Worm (Caenorhabditis elegans) whole organism, young adult: ENCODE results near the gene Y56A3A.2.

Experiments used
- B0261.1 ChIP-seq: sonication (generic microtip); optimal IDR thresholded peaks from 2 replicates; lab custom pipeline; 2016; ENCODE audit warnings: mild to moderate bottlenecking, missing genetic modification characterization, moderate library complexity, missing compliant biosample characterization
- B0336.3 ChIP-seq: fragments of 200-800 bp; sonication (Bioruptor generic); IDR thresholded peaks from 2 replicates; pipeline ENCODE4 v1.3.6; 2022; ENCODE audit warnings: missing genetic modification characterization, missing compliant biosample characterization
- C06A6.2 ChIP-seq: fragments of 200-800 bp; sonication (Bioruptor generic); conservative IDR thresholded peaks from 2 replicates; pipeline ENCODE4 v1.3.6; 2022; ENCODE audit warnings: missing genetic modification characterization, missing compliant biosample characterization
- F10E7.11 ChIP-seq: sonication (generic microtip); optimal IDR thresholded peaks from 2 replicates; lab custom pipeline; 2017; ENCODE audit warnings: mild to moderate bottlenecking, missing genetic modification characterization, moderate library complexity, missing compliant biosample characterization
- F23B12.7 ChIP-seq: sonication (generic microtip); optimal IDR thresholded peaks from 2 replicates; lab custom pipeline; 2017; ENCODE audit warnings: missing genetic modification characterization, mild to moderate bottlenecking, missing compliant biosample characterization, antibody characterized with exemption, moderate library complexity; ENCODE audit not compliant: insufficient read depth
- F37B4.10 ChIP-seq: fragments of 200-800 bp; sonication (Bioruptor generic); IDR thresholded peaks from 2 replicates; pipeline ENCODE4 v1.3.6; 2022; ENCODE audit warnings: missing genetic modification characterization, missing compliant biosample characterization
- F39B2.1 ChIP-seq: fragments of 200-800 bp; sonication (Bioruptor generic); IDR thresholded peaks from 2 replicates; pipeline ENCODE4 v1.3.6; 2022; ENCODE audit warnings: missing genetic modification reagents, missing genetic modification characterization, missing compliant biosample characterization
- F55B11.4 ChIP-seq: sonication (generic microtip); optimal IDR thresholded peaks from 2 replicates; lab custom pipeline; 2016; ENCODE audit warnings: missing compliant biosample characterization, missing genetic modification characterization, borderline replicate concordance; ENCODE audit not compliant: insufficient read depth
- F57C9.4 ChIP-seq: sonication (generic microtip); optimal IDR thresholded peaks from 2 replicates; lab custom pipeline; 2017; ENCODE audit warnings: mild to moderate bottlenecking, missing genetic modification characterization, missing compliant biosample characterization
- T07F8.4 ChIP-seq: sonication (generic microtip); optimal IDR thresholded peaks from 2 replicates; lab custom pipeline; 2016; ENCODE audit warnings: mild to moderate bottlenecking, missing genetic modification characterization, moderate library complexity, missing compliant biosample characterization
- ZK185.1 ChIP-seq: sonication (generic microtip); optimal IDR thresholded peaks from 2 replicates; lab custom pipeline; 2016; ENCODE audit warnings: mild to moderate bottlenecking, missing genetic modification characterization, missing compliant biosample characterization; ENCODE audit not compliant: poor library complexity, severe bottlenecking
- cebp-1 ChIP-seq, 2 experiments: fragments of 200-800 bp in 1 of 2; sonication (Bioruptor generic) in 1 of 2; sonication (generic microtip) in 1 of 2; IDR thresholded peaks in 1 of 2; optimal IDR thresholded peaks in 1 of 2; 2 replicates each; pipeline versions ENCODE4 v1.3.6 to Lab custom; 2017 to 2022; ENCODE audit warnings: missing compliant biosample characterization in 2 of 2, missing genetic modification characterization in 2 of 2, mild to moderate bottlenecking in 1 of 2, missing genetic modification reagents in 1 of 2, moderate library complexity in 1 of 2
- ceh-79 ChIP-seq: sonication (generic microtip); optimal IDR thresholded peaks from 2 replicates; lab custom pipeline; 2017; ENCODE audit warnings: mild to moderate bottlenecking, missing genetic modification characterization, missing compliant biosample characterization
- ceh-91 ChIP-seq: fragments of 200-800 bp; sonication (Bioruptor generic); IDR thresholded peaks from 2 replicates; pipeline ENCODE4 v1.3.6; 2022; ENCODE audit warnings: missing genetic modification reagents, missing genetic modification characterization, missing compliant biosample characterization
- chd-7 ChIP-seq: sonication (generic microtip); optimal IDR thresholded peaks from 2 replicates; lab custom pipeline; 2016; ENCODE audit warnings: mild to moderate bottlenecking, missing genetic modification characterization, moderate library complexity, missing compliant biosample characterization
- efl-1 ChIP-seq: fragments of 150-350 bp; optimal IDR thresholded peaks from 2 replicates; lab custom pipeline; 2014; ENCODE audit warnings: missing biosample characterization, missing genetic modification reagents, missing genetic modification characterization
- egl-18 ChIP-seq: fragments of 200-800 bp; sonication (Bioruptor generic); IDR thresholded peaks from 2 replicates; pipeline ENCODE4 v1.3.6; 2022; ENCODE audit warnings: missing genetic modification reagents, missing genetic modification characterization, missing compliant biosample characterization
- egl-44 ChIP-seq: fragments of 200-800 bp; sonication (Bioruptor generic); IDR thresholded peaks from 2 replicates; pipeline ENCODE4 v1.3.6; 2022; ENCODE audit warnings: missing genetic modification reagents, missing genetic modification characterization, missing compliant biosample characterization
- ekl-4 ChIP-seq: fragments of 200-800 bp; sonication (Bioruptor generic); IDR thresholded peaks from 2 replicates; pipeline ENCODE4 v1.3.6; 2022; ENCODE audit warnings: missing genetic modification reagents, missing genetic modification characterization, missing compliant biosample characterization
- gei-17 ChIP-seq: fragments of 200-800 bp; sonication (Bioruptor generic); optimal IDR thresholded peaks from 2 replicates; lab custom pipeline; 2018; ENCODE audit warnings: mild to moderate bottlenecking, missing genetic modification characterization, missing compliant biosample characterization
- hlh-12 ChIP-seq: sonication (generic microtip); optimal IDR thresholded peaks from 2 replicates; lab custom pipeline; 2016; ENCODE audit warnings: missing genetic modification characterization, missing compliant biosample characterization
- let-526 ChIP-seq: fragments of 200-800 bp; sonication (Bioruptor generic); IDR thresholded peaks from 2 replicates; pipeline ENCODE4 v1.3.6; 2022; ENCODE audit warnings: missing genetic modification reagents, missing genetic modification characterization, missing compliant biosample characterization
- let-607 ChIP-seq, 2 experiments: fragments of 200-800 bp in 1 of 2; sonication (Bioruptor generic) in 1 of 2; sonication (generic microtip) in 1 of 2; optimal IDR thresholded peaks; 2 replicates each; lab custom pipeline; 2016 to 2018; ENCODE audit warnings: mild to moderate bottlenecking in 2 of 2, missing compliant biosample characterization in 2 of 2, missing genetic modification characterization in 2 of 2, moderate library complexity in 2 of 2, missing genotype in 1 of 2
- lin-26 ChIP-seq: fragments of 200-800 bp; sonication (Bioruptor generic); IDR thresholded peaks from 2 replicates; pipeline ENCODE4 v1.3.6; 2022; ENCODE audit warnings: missing genetic modification reagents, missing genetic modification characterization, missing compliant biosample characterization
- lin-35 ChIP-seq, 3 experiments: fragments of 150-350 bp in 2 of 3; sonication (generic microtip) in 1 of 3; optimal IDR thresholded peaks; 2 replicates each; lab custom pipeline; 2014 to 2018; ENCODE audit warnings: missing biosample characterization in 3 of 3, missing genetic modification characterization in 3 of 3, missing genetic modification reagents in 3 of 3
- lin-54 ChIP-seq: fragments of 200-800 bp; sonication (Bioruptor generic); optimal IDR thresholded peaks from 2 replicates; lab custom pipeline; 2018; ENCODE audit warnings: mild to moderate bottlenecking, missing genetic modification characterization, missing compliant biosample characterization
- lsl-1 ChIP-seq: fragments of 200-800 bp; sonication (Bioruptor generic); optimal IDR thresholded peaks from 2 replicates; lab custom pipeline; 2018; ENCODE audit warnings: mild to moderate bottlenecking, missing genetic modification characterization, moderate library complexity, missing compliant biosample characterization
- madf-3 ChIP-seq: fragments of 200-800 bp; sonication (Bioruptor generic); IDR thresholded peaks from 2 replicates; pipeline ENCODE4 v1.3.6; 2022; ENCODE audit warnings: missing genetic modification reagents, missing genetic modification characterization, missing compliant biosample characterization
- mes-4 ChIP-seq: sonication (generic microtip); optimal IDR thresholded peaks from 2 replicates; lab custom pipeline; 2016; ENCODE audit warnings: missing genotype, missing genetic modification characterization, missing compliant biosample characterization
- mxl-1 ChIP-seq: sonication (generic microtip); optimal IDR thresholded peaks from 2 replicates; lab custom pipeline; 2016; ENCODE audit warnings: missing genetic modification characterization, missing compliant biosample characterization
- nfya-2 ChIP-seq: fragments of 200-800 bp; sonication (Bioruptor generic); IDR thresholded peaks from 2 replicates; pipeline ENCODE4 v1.3.6; 2022; ENCODE audit warnings: missing genetic modification reagents, missing genetic modification characterization, missing compliant biosample characterization
- nhr-27 ChIP-seq: fragments of 200-800 bp; sonication (Bioruptor generic); optimal IDR thresholded peaks from 2 replicates; lab custom pipeline; 2018; ENCODE audit warnings: mild to moderate bottlenecking, missing genetic modification characterization, moderate library complexity, missing compliant biosample characterization
- nhr-80 ChIP-seq: sonication (generic microtip); optimal IDR thresholded peaks from 2 replicates; lab custom pipeline; 2016; ENCODE audit warnings: missing genetic modification characterization, missing compliant biosample characterization
- rcor-1 ChIP-seq: fragments of 200-800 bp; sonication (Bioruptor generic); IDR thresholded peaks from 2 replicates; pipeline ENCODE4 v1.3.6; 2022; ENCODE audit warnings: missing genetic modification reagents, missing genetic modification characterization, missing compliant biosample characterization
- rpc-1 ChIP-seq, 2 experiments: fragments of 150-350 bp in 1 of 2; sonication (generic microtip) in 1 of 2; optimal IDR thresholded peaks; 2 replicates each; lab custom pipeline; 2014 to 2018; ENCODE audit warnings: missing biosample characterization in 1 of 2, missing genetic modification characterization in 1 of 2, missing genetic modification reagents in 1 of 2, missing genotype in 1 of 2
- sdz-38 ChIP-seq: sonication (generic microtip); optimal IDR thresholded peaks from 2 replicates; lab custom pipeline; 2016; ENCODE audit warnings: missing genotype, missing genetic modification characterization, missing compliant biosample characterization
- snpc-1.3 ChIP-seq: sonication (generic microtip); optimal IDR thresholded peaks from 2 replicates; lab custom pipeline; 2017; ENCODE audit warnings: missing genetic modification characterization, mild to moderate bottlenecking, missing compliant biosample characterization, antibody characterized with exemption, moderate library complexity, missing genotype, missing genetic modification reagents; ENCODE audit not compliant: insufficient read depth
- snpc-3.4 ChIP-seq: sonication (generic microtip); optimal IDR thresholded peaks from 2 replicates; lab custom pipeline; 2017; ENCODE audit warnings: missing genetic modification characterization, mild to moderate bottlenecking, missing compliant biosample characterization, antibody characterized with exemption, moderate library complexity, missing genotype, missing genetic modification reagents
- snpc-4 ChIP-seq, 5 experiments: fragments of 150-350 bp in 1 of 5; sonication (generic microtip) in 4 of 5; optimal IDR thresholded peaks; 2 replicates each; lab custom pipeline; 2014 to 2018; ENCODE audit warnings: missing genetic modification characterization in 5 of 5, missing biosample characterization in 3 of 5, antibody characterized with exemption in 2 of 5, mild to moderate bottlenecking in 2 of 5, missing compliant biosample characterization in 2 of 5, missing genotype in 2 of 5, moderate library complexity in 2 of 5, missing genetic modification reagents in 1 of 5
- sptf-2 ChIP-seq: fragments of 200-800 bp; sonication (Bioruptor generic); optimal IDR thresholded peaks from 2 replicates; lab custom pipeline; 2018; ENCODE audit warnings: mild to moderate bottlenecking, missing genetic modification characterization, missing compliant biosample characterization
- tlf-1 ChIP-seq: fragments of 200-800 bp; sonication (Bioruptor generic); optimal IDR thresholded peaks from 2 replicates; lab custom pipeline; 2018; ENCODE audit warnings: mild to moderate bottlenecking, missing genetic modification characterization, missing compliant biosample characterization
- unc-62 ChIP-seq: fragments of 150-350 bp; optimal IDR thresholded peaks from 2 replicates; lab custom pipeline; 2014; ENCODE audit warnings: missing biosample characterization, missing genetic modification reagents, missing genetic modification characterization
- xnd-1 ChIP-seq: sonication (generic microtip); optimal IDR thresholded peaks from 2 replicates; lab custom pipeline; 2016; ENCODE audit warnings: missing genotype, missing genetic modification reagents, missing genetic modification characterization, missing compliant biosample characterization
- zfh-2 ChIP-seq: fragments of 200-800 bp; sonication (Bioruptor generic); conservative IDR thresholded peaks from 2 replicates; pipeline ENCODE4 v1.3.6; 2022; ENCODE audit warnings: missing genetic modification reagents, missing genetic modification characterization, missing compliant biosample characterization
- ztf-18 ChIP-seq: sonication (generic microtip); optimal IDR thresholded peaks from 2 replicates; lab custom pipeline; 2016; ENCODE audit warnings: missing genotype, mild to moderate bottlenecking, missing genetic modification characterization, missing compliant biosample characterization
- ztf-22 ChIP-seq: fragments of 200-800 bp; sonication (Bioruptor generic); optimal IDR thresholded peaks from 2 replicates; lab custom pipeline; 2018; ENCODE audit warnings: mild to moderate bottlenecking, missing genetic modification characterization, moderate library complexity, missing compliant biosample characterization
- ztf-26 ChIP-seq: sonication (generic microtip); optimal IDR thresholded peaks from 2 replicates; lab custom pipeline; 2017; ENCODE audit warnings: missing genetic modification characterization, missing compliant biosample characterization

The Y56A3A.2 gene

DNA sequence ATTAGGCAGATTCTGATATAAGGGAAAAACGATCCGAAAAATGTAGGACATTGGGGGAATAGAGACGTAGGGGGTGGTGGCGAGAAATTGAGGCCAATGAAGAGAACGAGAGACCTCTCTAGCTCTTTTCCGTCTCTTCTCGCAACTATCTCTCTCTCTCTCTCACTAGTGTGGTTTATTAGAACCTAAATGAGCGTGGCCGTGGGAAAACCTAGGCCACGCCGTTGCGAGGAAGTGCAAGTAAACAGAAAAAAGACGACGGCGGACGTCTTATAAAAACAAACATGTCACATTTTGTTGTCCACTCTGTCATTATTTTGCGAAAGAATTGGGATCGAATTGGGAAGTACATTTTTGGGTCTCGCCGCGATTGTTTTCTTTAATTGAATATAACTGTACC, 8.0 kb upstream of the Y56A3A.2 start (continued):
- TF ChIP-seq rcor-1 (GFP tag; lab: Robert Waterston, UW): no peak
- TF ChIP-seq lin-35 (GFP tag; optimal IDR thresholded peaks at IDR 0.05; lab: Kevin White, UChicago): peak in 1 of 3 experiments; percentile 55
- no peak for TF ChIP-seq mxl-1 (tag; lab: Kevin White, UChicago)
- no peak for TF ChIP-seq ekl-4
- no peak for TF ChIP-seq sptf-2 (GFP tag; lab: Kevin White, UChicago)
- TF ChIP-seq ceh-91 (GFP tag; lab: Robert Waterston, UW): no peak
- TF ChIP-seq ztf-18 (tag; lab: Kevin White, UChicago): no peak
- no peak for TF ChIP-seq tlf-1
- TF ChIP-seq nhr-27: no peak
- no peak for TF ChIP-seq mes-4 (tag; lab: Kevin White, UChicago)
- peak; percentile 14 to 16 for TF ChIP-seq let-607 (tag; optimal IDR thresholded peaks at IDR 0.05; lab: Kevin White, UChicago)
- TF ChIP-seq gei-17 (GFP tag; lab: Kevin White, UChicago): no peak
- TF ChIP-seq egl-18 (GFP tag; lab: Robert Waterston, UW): no peak
- TF ChIP-seq xnd-1 (tag; lab: Kevin White, UChicago): no peak
- no peak for TF ChIP-seq unc-62 (GFP tag; lab: Kevin White, UChicago)
- peak; percentile 50 for TF ChIP-seq snpc-4 (GFP tag; optimal IDR thresholded peaks at IDR 0.05; lab: Kevin White, UChicago)
- TF ChIP-seq snpc-4 (tag; optimal IDR thresholded peaks at IDR 0.05; lab: Kevin White, UChicago): peak; percentile 69 to 85 (median 79)
- no peak for TF ChIP-seq rpc-1 (optimal IDR thresholded peaks at IDR 0.05; lab: Kevin White, UChicago)
- TF ChIP-seq rpc-1 (tag; optimal IDR thresholded peaks at IDR 0.05; lab: Kevin White, UChicago): no peak
- no peak for TF ChIP-seq efl-1 (GFP tag; lab: Kevin White, UChicago)
- TF ChIP-seq zfh-2: peak; percentile 93
- TF ChIP-seq madf-3 (GFP tag; lab: Robert Waterston, UW): no peak
- TF ChIP-seq let-526: no peak
- no peak for TF ChIP-seq ztf-22 (GFP tag; lab: Kevin White, UChicago)
- TF ChIP-seq B0261.1: no peak
- TF ChIP-seq ceh-79 (tag; lab: Kevin White, UChicago): no peak
- TF ChIP-seq egl-44: no peak
- no peak for TF ChIP-seq F39B2.1 (GFP tag; lab: Robert Waterston, UW)
- no peak for TF ChIP-seq lsl-1
- no peak for TF ChIP-seq F10E7.11
- TF ChIP-seq sdz-38 (tag; lab: Kevin White, UChicago): no peak
- no peak for TF ChIP-seq nfya-2
- peak; percentile 29 for TF ChIP-seq F23B12.7
- no peak for TF ChIP-seq C06A6.2 (GFP tag; lab: Robert Waterston, UW)
- TF ChIP-seq nhr-80 (tag; lab: Kevin White, UChicago): peak; percentile 88
- TF ChIP-seq T07F8.4 (tag; lab: Kevin White, UChicago): no peak
- TF ChIP-seq cebp-1 (GFP tag; IDR thresholded peaks at IDR 0.05; lab: Robert Waterston, UW): peak; percentile 53; the same call in 1 of the 2 replicates
- TF ChIP-seq cebp-1 (tag; optimal IDR thresholded peaks at IDR 0.05; lab: Kevin White, UChicago): peak; percentile 78
- TF ChIP-seq F55B11.4 (tag; lab: Kevin White, UChicago): no peak
- 0 out of 2 replicates have a peak, but pooled peaks have one; percentile 16 for TF ChIP-seq B0336.3 (GFP tag; lab: Robert Waterston, UW)
- no peak for TF ChIP-seq hlh-12 (tag; lab: Kevin White, UChicago)
- TF ChIP-seq snpc-3.4 (tag; lab: Kevin White, UChicago): no peak
- peak; percentile 28; the same call in 1 of the 2 replicates for TF ChIP-seq lin-26
- peak; percentile 39 for TF ChIP-seq chd-7 (tag; lab: Kevin White, UChicago)
- TF ChIP-seq ZK185.1: no peak
- TF ChIP-seq lin-54: peak; percentile 1
- no peak for TF ChIP-seq F57C9.4 (tag; lab: Kevin White, UChicago)
- no peak for TF ChIP-seq F37B4.10
- peak; percentile 18 for TF ChIP-seq ztf-26 (tag; lab: Kevin White, UChicago)
- TF ChIP-seq snpc-1.3: no peak
